Fruit fly (Drosophila melanogaster): ENCODE measurements around the gene CG44837.
A peak's percentile ranks its signal among the peaks of the same experiment; 100 is the strongest.

Gene CG44837

dm6 chr3L:11858745-11859144, 79.9 kb downstream of the CG44837 start:
- TF ChIP-seq woc (GFP tag; optimal IDR thresholded peaks at IDR 0.05) (no peak), br (GFP tag; optimal IDR thresholded peaks at IDR 0.05) (no peak), Sp1 (GFP tag; optimal IDR thresholded peaks at IDR 0.05) (no peak), dmrt93B (GFP tag; optimal IDR thresholded peaks at IDR 0.05) (no peak), Vsx2 (GFP tag; optimal IDR thresholded peaks at IDR 0.05; ENCODE audit: partially characterized antibody) (no peak), ey (GFP tag; optimal IDR thresholded peaks at IDR 0.05) (no peak), sv (GFP tag; optimal IDR thresholded peaks at IDR 0.05) (no peak)

dm6 chr3L:11852924-11853323, 85.7 kb downstream of the CG44837 start:
- TF ChIP-seq brk (GFP tag; optimal IDR thresholded peaks at IDR 0.05) (no peak), OdsH (GFP tag; optimal IDR thresholded peaks at IDR 0.05) (no peak), CG32264 (GFP tag; optimal IDR thresholded peaks at IDR 0.05) (no peak)

dm6 chr3L:11847703-11848102, 91.0 kb downstream of the CG44837 start, which contains the start of gene CG12521:
CG12521 (minus strand) TSS chr3L:11847803.
- TF ChIP-seq Jra (GFP tag; optimal IDR thresholded peaks at IDR 0.05) = no peak
- TF ChIP-seq Dfd (GFP tag; optimal IDR thresholded peaks at IDR 0.05) = no peak
- no peak for TF ChIP-seq tai (GFP tag; optimal IDR thresholded peaks at IDR 0.05)
- no peak for TF ChIP-seq Sp1 (GFP tag; optimal IDR thresholded peaks at IDR 0.05)
- TF ChIP-seq ey (GFP tag; optimal IDR thresholded peaks at IDR 0.05) = no peak
- no peak for TF ChIP-seq dsf (GFP tag; optimal IDR thresholded peaks at IDR 0.05; ENCODE audit: borderline replicate concordance)
- no peak for TF ChIP-seq usp (GFP tag; optimal IDR thresholded peaks at IDR 0.05)
- no peak for TF ChIP-seq Vsx2 (GFP tag; optimal IDR thresholded peaks at IDR 0.05; ENCODE audit: partially characterized antibody)
- no peak for TF ChIP-seq Myc (optimal IDR thresholded peaks at IDR 0.05)
- no peak for TF ChIP-seq br (GFP tag; optimal IDR thresholded peaks at IDR 0.05)
- TF ChIP-seq N (GFP tag; optimal IDR thresholded peaks at IDR 0.05) = no peak
- TF ChIP-seq psq (GFP tag; optimal IDR thresholded peaks at IDR 0.05) = no peak
- no peak for TF ChIP-seq foxo (GFP tag; optimal IDR thresholded peaks at IDR 0.05)
- no peak for TF ChIP-seq dmrt93B (GFP tag; optimal IDR thresholded peaks at IDR 0.05)

dm6 chr3L:11836575-11837077, 102.0 kb downstream of the CG44837 start, which contains the start of gene CG43064:
CG43064 (minus strand) TSS chr3L:11836721.
- TF ChIP-seq brk (GFP tag; optimal IDR thresholded peaks at IDR 0.05) (peak; percentile 3), dl (GFP tag; optimal IDR thresholded peaks at IDR 0.05; ENCODE audit: insufficient read depth in 1 of 2, partially characterized antibody in 2 of 2) (no peak), br (GFP tag; optimal IDR thresholded peaks at IDR 0.05) (no peak), Rel (GFP tag; optimal IDR thresholded peaks at IDR 0.05) (no peak), Rel (tag; optimal IDR thresholded peaks at IDR 0.05) (peak; percentile 100), jim (GFP tag; optimal IDR thresholded peaks at IDR 0.05) (no peak)

- TF ChIP-seq CrebA (GFP tag; optimal IDR thresholded peaks at IDR 0.05; ENCODE audit: borderline replicate concordance) (no peak), usp (GFP tag; optimal IDR thresholded peaks at IDR 0.05) (no peak), Vsx2 (GFP tag; optimal IDR thresholded peaks at IDR 0.05; ENCODE audit: partially characterized antibody) (peak; percentile 22), foxo (GFP tag; optimal IDR thresholded peaks at IDR 0.05) (peak in 1 of 2 experiments; percentile 11), Dif (GFP tag; optimal IDR thresholded peaks at IDR 0.05; ENCODE audit: partially characterized antibody) (peak; percentile 46), Rel (GFP tag; optimal IDR thresholded peaks at IDR 0.05) (no peak), Rel (tag; optimal IDR thresholded peaks at IDR 0.05) (peak; percentile 57), fru (GFP tag; optimal IDR thresholded peaks at IDR 0.05) (no peak), HLH106 (tag; optimal IDR thresholded peaks at IDR 0.05) (no peak), rgr (GFP tag; optimal IDR thresholded peaks at IDR 0.05) (peak; percentile 22), psq (GFP tag; optimal IDR thresholded peaks at IDR 0.05) (no peak), Myc (optimal IDR thresholded peaks at IDR 0.05) (no peak), h (GFP tag; optimal IDR thresholded peaks at IDR 0.05) (peak; percentile 6), sage (GFP tag; optimal IDR thresholded peaks at IDR 0.05) (no peak), ey (GFP tag; optimal IDR thresholded peaks at IDR 0.05) (peak; percentile 6), CG32264 (GFP tag; optimal IDR thresholded peaks at IDR 0.05) (no peak)
These were observed 105.4 kb downstream of the CG44837 start, which contains the start of gene CycA for dm6 chr3L:11833296-11833717. CycA (minus strand) TSS chr3L:11833578.
